Fruit fly (Drosophila melanogaster) whole organism, prepupa: ENCODE data around the gene Ctr1B.

Experiments used
- Blimp-1 ChIP-seq: fragments of 200-800 bp; sonication (Bioruptor generic); optimal IDR thresholded peaks from 3 replicates; lab custom pipeline; 2017; ENCODE audit warnings: missing biosample characterization, missing genetic modification characterization, mild to moderate bottlenecking, moderate library complexity, missing genetic modification reagents
- CG10669 ChIP-seq: fragments of 200-800 bp; sonication (Bioruptor generic); optimal IDR thresholded peaks from 3 replicates; lab custom pipeline; 2018; ENCODE audit warnings: missing biosample characterization, mild to moderate bottlenecking, missing genetic modification characterization, moderate library complexity
- CG11294 ChIP-seq: fragments of 200-800 bp; sonication (Bioruptor generic); IDR thresholded peaks from 2 replicates; pipeline ENCODE4 v1.3.6; 2022; ENCODE audit warnings: missing biosample characterization, missing genetic modification characterization
- CG11762 ChIP-seq: fragments of 200-800 bp; sonication (Bioruptor generic); optimal IDR thresholded peaks from 3 replicates; lab custom pipeline; 2016; ENCODE audit warnings: missing biosample characterization, missing genetic modification characterization; ENCODE audit not compliant: insufficient read depth
- CG15336 ChIP-seq: fragments of 200-800 bp; sonication (Bioruptor generic); IDR thresholded peaks from 2 replicates; pipeline ENCODE4 v1.3.6; 2022; ENCODE audit warnings: missing biosample characterization, missing genetic modification characterization
- CG1621 ChIP-seq: fragments of 200-800 bp; sonication (Bioruptor generic); optimal IDR thresholded peaks from 3 replicates; lab custom pipeline; 2018; ENCODE audit warnings: missing biosample characterization, mild to moderate bottlenecking, missing genetic modification characterization
- CG16779 ChIP-seq: fragments of 200-800 bp; sonication (Bioruptor generic); optimal IDR thresholded peaks from 3 replicates; lab custom pipeline; 2017; ENCODE audit warnings: missing biosample characterization, mild to moderate bottlenecking, missing genetic modification characterization
- CG3032 ChIP-seq: fragments of 200-800 bp; optimal IDR thresholded peaks from 2 replicates; lab custom pipeline; 2019; ENCODE audit warnings: missing biosample characterization, mild to moderate bottlenecking, missing genetic modification characterization, moderate library complexity
- CG31627 ChIP-seq: fragments of 200-800 bp; sonication (Bioruptor generic); optimal IDR thresholded peaks from 3 replicates; lab custom pipeline; 2016; ENCODE audit warnings: missing biosample characterization, missing genetic modification characterization
- CG32006 ChIP-seq: fragments of 200-800 bp; sonication (Bioruptor generic); optimal IDR thresholded peaks from 3 replicates; lab custom pipeline; 2017; ENCODE audit warnings: missing biosample characterization, mild to moderate bottlenecking, missing genetic modification characterization
- CG34406 ChIP-seq: fragments of 200-800 bp; sonication (Bioruptor generic); optimal IDR thresholded peaks from 3 replicates; lab custom pipeline; 2016; ENCODE audit warnings: missing biosample characterization, missing genetic modification characterization
- CG3919 ChIP-seq: fragments of 200-800 bp; sonication (Bioruptor generic); optimal IDR thresholded peaks from 3 replicates; lab custom pipeline; 2016; ENCODE audit warnings: missing biosample characterization, missing genetic modification characterization
- CG4318 ChIP-seq: fragments of 200-800 bp; sonication (Bioruptor generic); optimal IDR thresholded peaks from 3 replicates; lab custom pipeline; 2017; ENCODE audit warnings: missing biosample characterization, mild to moderate bottlenecking, missing genetic modification characterization
- CG6276 ChIP-seq: fragments of 200-800 bp; sonication (Bioruptor generic); optimal IDR thresholded peaks from 2 replicates; lab custom pipeline; 2017; ENCODE audit warnings: missing biosample characterization, mild to moderate bottlenecking, missing genetic modification characterization
- CG6792 ChIP-seq: fragments of 200-800 bp; sonication (Bioruptor generic); optimal IDR thresholded peaks from 3 replicates; lab custom pipeline; 2016; ENCODE audit warnings: missing biosample characterization, missing genetic modification characterization
- CG6808 ChIP-seq: fragments of 200-800 bp; sonication (Bioruptor generic); optimal IDR thresholded peaks from 3 replicates; lab custom pipeline; 2017; ENCODE audit warnings: missing biosample characterization, missing genetic modification characterization, mild to moderate bottlenecking, moderate library complexity, missing genetic modification reagents
- CG6854 ChIP-seq: fragments of 200-800 bp; sonication (Bioruptor generic); optimal IDR thresholded peaks from 2 replicates; lab custom pipeline; 2017; ENCODE audit warnings: missing biosample characterization, mild to moderate bottlenecking, missing genetic modification characterization
- CG7368 ChIP-seq: fragments of 200-800 bp; sonication (Bioruptor generic); optimal IDR thresholded peaks from 3 replicates; lab custom pipeline; 2016; ENCODE audit warnings: missing biosample characterization, missing genetic modification characterization
- CG8632 ChIP-seq: fragments of 200-800 bp; sonication (Bioruptor generic); optimal IDR thresholded peaks from 3 replicates; lab custom pipeline; 2016; ENCODE audit warnings: missing biosample characterization, missing genetic modification characterization
- CG9139 ChIP-seq: fragments of 200-800 bp; sonication (Bioruptor generic); optimal IDR thresholded peaks from 3 replicates; lab custom pipeline; 2017; ENCODE audit warnings: missing biosample characterization, mild to moderate bottlenecking, missing genetic modification characterization
- Eip75B ChIP-seq: fragments of 200-800 bp; sonication (Bioruptor generic); optimal IDR thresholded peaks from 3 replicates; lab custom pipeline; 2016; ENCODE audit warnings: missing biosample characterization, missing genetic modification characterization
- Eip78C ChIP-seq: fragments of 200-800 bp; sonication (Bioruptor generic); peaks from one replicate; lab custom pipeline; 2016; ENCODE audit warnings: missing biosample characterization, missing genetic modification characterization
- Eip93F ChIP-seq: fragments of 200-800 bp; sonication (Bioruptor generic); optimal IDR thresholded peaks from 2 replicates; lab custom pipeline; 2016; ENCODE audit warnings: missing biosample characterization, mild to moderate bottlenecking, missing genetic modification characterization
- Ets21C ChIP-seq: fragments of 200-800 bp; sonication (Bioruptor generic); optimal IDR thresholded peaks from 3 replicates; lab custom pipeline; 2016; ENCODE audit warnings: missing biosample characterization, missing genetic modification characterization
- Ets96B ChIP-seq: fragments of 200-800 bp; optimal IDR thresholded peaks from 2 replicates; lab custom pipeline; 2019; ENCODE audit warnings: missing biosample characterization, mild to moderate bottlenecking, missing genetic modification characterization, moderate library complexity
- Gug ChIP-seq: fragments of 200-800 bp; sonication (Bioruptor generic); IDR thresholded peaks from 2 replicates; pipeline ENCODE4 v1.3.6; 2022; ENCODE audit warnings: missing biosample characterization, missing genetic modification characterization
- Hr38 ChIP-seq: sonication (Bioruptor generic); optimal IDR thresholded peaks from 2 replicates; lab custom pipeline; 2016; ENCODE audit warnings: missing biosample characterization, missing genetic modification characterization
- Lpt ChIP-seq: fragments of 200-800 bp; sonication (Bioruptor generic); optimal IDR thresholded peaks from 3 replicates; lab custom pipeline; 2016; ENCODE audit warnings: missing biosample characterization, missing genetic modification characterization
- Met ChIP-seq: fragments of 200-800 bp; sonication (Bioruptor generic); optimal IDR thresholded peaks from 3 replicates; lab custom pipeline; 2016; ENCODE audit warnings: missing biosample characterization, missing genetic modification characterization
- OdsH ChIP-seq: fragments of 200-800 bp; sonication (Bioruptor generic); optimal IDR thresholded peaks from 3 replicates; lab custom pipeline; 2016; ENCODE audit warnings: missing biosample characterization, missing genetic modification characterization
- Sox102F ChIP-seq: fragments of 200-800 bp; sonication (Bioruptor generic); optimal IDR thresholded peaks from 2 replicates; lab custom pipeline; 2016; ENCODE audit warnings: missing biosample characterization, mild to moderate bottlenecking, missing genetic modification characterization
- Sox14 ChIP-seq: fragments of 200-800 bp; sonication (Bioruptor generic); optimal IDR thresholded peaks from 3 replicates; lab custom pipeline; 2016; ENCODE audit warnings: missing biosample characterization, missing genetic modification characterization
- achi ChIP-seq: fragments of 200-800 bp; sonication (Bioruptor generic); optimal IDR thresholded peaks from 3 replicates; lab custom pipeline; 2016; ENCODE audit warnings: missing biosample characterization, missing genetic modification characterization
- acj6 ChIP-seq: fragments of 200-800 bp; sonication (Bioruptor generic); optimal IDR thresholded peaks from 3 replicates; lab custom pipeline; 2016; ENCODE audit warnings: missing biosample characterization, missing genetic modification characterization
- cyc ChIP-seq: fragments of 200-800 bp; sonication (Bioruptor generic); optimal IDR thresholded peaks from 3 replicates; lab custom pipeline; 2016; ENCODE audit warnings: missing biosample characterization, missing genetic modification characterization
- dac ChIP-seq: fragments of 200-800 bp; sonication (Bioruptor generic); optimal IDR thresholded peaks from 2 replicates; lab custom pipeline; 2017; ENCODE audit warnings: missing biosample characterization, mild to moderate bottlenecking, missing genetic modification characterization
- dsx ChIP-seq: fragments of 200-800 bp; optimal IDR thresholded peaks from 3 replicates; lab custom pipeline; 2019; ENCODE audit warnings: missing biosample characterization, mild to moderate bottlenecking, missing genetic modification characterization, moderate library complexity; ENCODE audit not compliant: poor library complexity, severe bottlenecking
- eg ChIP-seq: fragments of 200-800 bp; sonication (Bioruptor generic); IDR thresholded peaks from 3 replicates; pipeline ENCODE4 v1.3.6; 2022; ENCODE audit warnings: missing biosample characterization, missing genetic modification characterization
- esn ChIP-seq: fragments of 200-800 bp; sonication (Bioruptor generic); optimal IDR thresholded peaks from 2 replicates; lab custom pipeline; 2016; ENCODE audit warnings: missing biosample characterization, mild to moderate bottlenecking, missing genetic modification characterization, moderate library complexity
- fd59A ChIP-seq: fragments of 200-800 bp; sonication (Bioruptor generic); optimal IDR thresholded peaks from 2 replicates; lab custom pipeline; 2017; ENCODE audit warnings: missing biosample characterization, mild to moderate bottlenecking, missing genetic modification characterization, missing genetic modification reagents
- fd85E ChIP-seq: fragments of 200-800 bp; sonication (Bioruptor generic); optimal IDR thresholded peaks from 3 replicates; lab custom pipeline; 2016; ENCODE audit warnings: missing biosample characterization, missing genetic modification characterization
- fkh ChIP-seq: fragments of 200-800 bp; sonication (Bioruptor generic); optimal IDR thresholded peaks from 3 replicates; lab custom pipeline; 2017; ENCODE audit warnings: missing biosample characterization, mild to moderate bottlenecking, missing genetic modification characterization, moderate library complexity
- lz ChIP-seq: fragments of 200-800 bp; sonication (Bioruptor generic); optimal IDR thresholded peaks from 3 replicates; lab custom pipeline; 2016; ENCODE audit warnings: missing biosample characterization, missing genetic modification characterization
- net ChIP-seq: fragments of 200-800 bp; sonication (Bioruptor generic); optimal IDR thresholded peaks from 3 replicates; lab custom pipeline; 2016; ENCODE audit warnings: missing biosample characterization, missing genetic modification characterization
- pdm3 ChIP-seq: fragments of 200-800 bp; sonication (Bioruptor generic); optimal IDR thresholded peaks from 3 replicates; lab custom pipeline; 2016; ENCODE audit warnings: missing biosample characterization, missing genetic modification characterization
- salr ChIP-seq, 2 experiments: fragments of 200-800 bp; sonication (Bioruptor generic); optimal IDR thresholded peaks; 3 replicates each; lab custom pipeline; 2016 to 2018; ENCODE audit warnings: missing biosample characterization in 2 of 2, missing genetic modification characterization in 2 of 2, mild to moderate bottlenecking in 1 of 2
- svp ChIP-seq: fragments of 200-800 bp; sonication (Bioruptor generic); peaks from one replicate; lab custom pipeline; 2016; ENCODE audit warnings: missing biosample characterization, missing genetic modification characterization
- topi ChIP-seq: fragments of 200-800 bp; sonication (Bioruptor generic); optimal IDR thresholded peaks from 3 replicates; lab custom pipeline; 2016; ENCODE audit warnings: missing biosample characterization, missing genetic modification characterization
- vri ChIP-seq: fragments of 200-800 bp; sonication (Bioruptor generic); optimal IDR thresholded peaks from 3 replicates; lab custom pipeline; 2016; ENCODE audit warnings: missing biosample characterization, mild to moderate bottlenecking, missing genetic modification characterization

The Ctr1B gene

DNA sequence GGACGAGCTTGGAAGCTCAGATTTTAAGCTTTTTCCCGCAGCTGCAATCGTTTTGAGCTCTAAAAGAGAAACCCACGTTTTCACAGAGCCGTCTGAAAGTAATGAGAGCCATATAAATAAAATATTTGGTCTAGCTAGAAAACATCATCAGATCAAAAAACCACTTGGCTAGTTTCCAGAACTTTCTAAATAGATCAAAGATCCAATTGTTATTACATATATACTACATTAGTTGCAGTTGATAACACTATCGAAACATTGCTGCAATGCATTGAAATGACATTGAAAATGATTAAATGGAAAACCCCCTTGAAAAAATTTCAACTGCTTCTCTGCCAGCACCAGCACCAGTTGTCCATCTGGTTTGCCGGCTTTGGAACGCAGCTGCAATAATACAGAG, 37.6 kb downstream of the Ctr1B start (continued):
- TF ChIP-seq Hr38 (GFP tag; lab: Kevin White, UChicago) = peak; percentile 27
- TF ChIP-seq topi (GFP tag; lab: Kevin White, UChicago) = peak; percentile 73
- peak; percentile 74 for TF ChIP-seq fd85E
- TF ChIP-seq vri (GFP tag; lab: Kevin White, UChicago) = no peak
- peak; percentile 81 for TF ChIP-seq CG6792
- TF ChIP-seq CG6276 (GFP tag; lab: Kevin White, UChicago) = peak; percentile 93
- peak; percentile 89 for TF ChIP-seq acj6
- peak; percentile 86 for TF ChIP-seq CG3919 (GFP tag; lab: Kevin White, UChicago)
- TF ChIP-seq CG9139 (GFP tag; lab: Kevin White, UChicago) = no peak
- peak; percentile 46 for TF ChIP-seq fd59A (GFP tag; lab: Kevin White, UChicago)
- peak; percentile 71 for TF ChIP-seq Sox14
- TF ChIP-seq CG32006 (GFP tag; lab: Kevin White, UChicago) = peak; percentile 93
- TF ChIP-seq, all 60 proteins: peak for 53

DNA sequence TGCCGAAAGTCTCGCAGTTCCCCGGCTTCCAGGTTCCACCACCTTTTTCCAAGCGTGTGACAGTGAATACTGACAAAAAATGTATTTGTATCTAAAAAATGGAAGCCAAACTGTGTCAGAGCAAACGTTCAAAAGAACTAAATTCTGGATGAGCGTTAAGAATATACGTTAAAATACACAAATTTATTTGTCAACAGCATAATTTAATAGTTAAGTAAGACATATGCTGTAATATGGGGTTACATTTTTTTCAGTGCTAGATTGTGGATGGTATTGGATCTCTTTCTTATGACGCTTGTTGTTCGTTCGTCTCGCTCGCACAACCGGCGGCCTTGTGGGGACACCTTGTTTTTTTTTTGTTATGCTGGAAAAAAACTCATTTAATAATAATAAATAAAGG, 38.2 kb downstream of the Ctr1B start:
- TF ChIP-seq acj6 (peak; percentile 90), cyc (GFP tag; lab: Kevin White, UChicago) (peak; percentile 79), fkh (peak; percentile 76), Sox14 (peak; percentile 88), Ets21C (GFP tag; lab: Kevin White, UChicago) (peak; percentile 71), CG6854 (GFP tag; lab: Kevin White, UChicago) (peak; percentile 28), OdsH (GFP tag; lab: Kevin White, UChicago) (peak; percentile 90), CG3032 (tag; lab: Kevin White, UChicago) (peak; percentile 69), CG1621 (tag; lab: Kevin White, UChicago) (peak; percentile 86), svp (GFP tag; lab: Kevin White, UChicago) (peak; percentile 90), Eip78C (GFP tag; lab: Kevin White, UChicago) (peak; percentile 97), CG6276 (GFP tag; lab: Kevin White, UChicago) (peak; percentile 77), dsx (peak; percentile 75), CG9139 (GFP tag; lab: Kevin White, UChicago) (peak; percentile 58), fd59A (GFP tag; lab: Kevin White, UChicago) (peak; percentile 67), Blimp-1 (GFP tag; lab: Kevin White, UChicago) (no peak), topi (GFP tag; lab: Kevin White, UChicago) (peak; percentile 84), salr (GFP tag; optimal IDR thresholded peaks at IDR 0.05; lab: Kevin White, UChicago) (peak; percentile 69 to 85), Gug (GFP tag; lab: Robert Waterston, UW) (peak; percentile 77), lz (GFP tag; lab: Kevin White, UChicago) (peak; percentile 71), CG8632 (GFP tag; lab: Kevin White, UChicago) (peak; percentile 80), achi (peak; percentile 87), Sox102F (GFP tag; lab: Kevin White, UChicago) (peak; percentile 82), CG15336 (GFP tag; lab: Robert Waterston, UW) (peak; percentile 92), CG7368 (peak; percentile 85), Lpt (GFP tag; lab: Kevin White, UChicago) (peak; percentile 83), Met (GFP tag; lab: Kevin White, UChicago) (peak; percentile 75), CG16779 (tag; lab: Kevin White, UChicago) (peak; percentile 71), vri (GFP tag; lab: Kevin White, UChicago) (peak; percentile 50), CG31627 (peak; percentile 75), net (GFP tag; lab: Kevin White, UChicago) (peak; percentile 48), Eip75B (GFP tag; lab: Kevin White, UChicago) (peak; percentile 86), CG6808 (GFP tag; lab: Kevin White, UChicago) (peak; percentile 67), CG4318 (GFP tag; lab: Kevin White, UChicago) (peak; percentile 84), CG32006 (GFP tag; lab: Kevin White, UChicago) (peak; percentile 85), CG10669 (peak; percentile 85), CG11294 (GFP tag; lab: Robert Waterston, UW) (peak; percentile 82), Eip93F (no peak), dac (GFP tag; lab: Kevin White, UChicago) (peak; percentile 62), Ets96B (tag; lab: Kevin White, UChicago) (peak; percentile 89), CG34406 (peak; percentile 88), eg (peak; percentile 92), esn (GFP tag; lab: Kevin White, UChicago) (peak; percentile 77), pdm3 (peak; percentile 87), CG11762 (peak; percentile 89)
